Worm (Caenorhabditis elegans) whole organism, mixed stage, embryonic: Measurements from ENCODE around the gene tag-335.

Source experiments
- elt-1 ChIP-seq: sonication (generic microtip); optimal IDR thresholded peaks from 2 replicates; lab custom pipeline; 2017; ENCODE audit warnings: missing genetic modification characterization, mild to moderate bottlenecking, missing compliant biosample characterization, antibody characterized with exemption, moderate library complexity, borderline replicate concordance; ENCODE audit not compliant: insufficient read depth
- ham-2 ChIP-seq: fragments of 200-800 bp; sonication (Bioruptor generic); optimal IDR thresholded peaks from 2 replicates; lab custom pipeline; 2018; ENCODE audit warnings: mild to moderate bottlenecking, missing genetic modification characterization, missing compliant biosample characterization
- nhr-28 ChIP-seq: fragments of 150-350 bp; optimal IDR thresholded peaks from 2 replicates; lab custom pipeline; 2014; ENCODE audit warnings: missing biosample characterization, missing genetic modification characterization
- sem-2 ChIP-seq: fragments of 200-800 bp; sonication (Bioruptor generic); optimal IDR thresholded peaks from 2 replicates; lab custom pipeline; 2018; ENCODE audit warnings: mild to moderate bottlenecking, missing genetic modification characterization, missing compliant biosample characterization
- unc-120 ChIP-seq: sonication (generic microtip); optimal IDR thresholded peaks from 2 replicates; lab custom pipeline; 2017; ENCODE audit warnings: missing genetic modification characterization, missing compliant biosample characterization; ENCODE audit not compliant: poor library complexity, severe bottlenecking
- unc-39 ChIP-seq: fragments of 150-350 bp; optimal IDR thresholded peaks from 2 replicates; lab custom pipeline; 2014; ENCODE audit warnings: missing biosample characterization, missing genetic modification characterization
- unc-62 ChIP-seq: fragments of 150-350 bp; optimal IDR thresholded peaks from 2 replicates; lab custom pipeline; 2014; ENCODE audit warnings: missing biosample characterization, missing genetic modification reagents, missing genetic modification characterization

- TF ChIP-seq sem-2 (GFP tag; lab: Kevin White, UChicago), result no peak
- no peak for TF ChIP-seq elt-1 (tag; lab: Kevin White, UChicago)
- no peak for TF ChIP-seq ham-2
- no peak for TF ChIP-seq unc-120 (tag; lab: Kevin White, UChicago)
- no peak for TF ChIP-seq nhr-28
- TF ChIP-seq unc-39 (tag; lab: Kevin White, UChicago), result no peak
- TF ChIP-seq unc-62 (GFP tag; lab: Kevin White, UChicago), result no peak
Measured at ce11 chrIV:12305956-12306355, 27.6 kb upstream of the tag-335 start.
